Fruit fly (Drosophila melanogaster): ENCODE results near the gene Taf12.

The Taf12 gene

DNA sequence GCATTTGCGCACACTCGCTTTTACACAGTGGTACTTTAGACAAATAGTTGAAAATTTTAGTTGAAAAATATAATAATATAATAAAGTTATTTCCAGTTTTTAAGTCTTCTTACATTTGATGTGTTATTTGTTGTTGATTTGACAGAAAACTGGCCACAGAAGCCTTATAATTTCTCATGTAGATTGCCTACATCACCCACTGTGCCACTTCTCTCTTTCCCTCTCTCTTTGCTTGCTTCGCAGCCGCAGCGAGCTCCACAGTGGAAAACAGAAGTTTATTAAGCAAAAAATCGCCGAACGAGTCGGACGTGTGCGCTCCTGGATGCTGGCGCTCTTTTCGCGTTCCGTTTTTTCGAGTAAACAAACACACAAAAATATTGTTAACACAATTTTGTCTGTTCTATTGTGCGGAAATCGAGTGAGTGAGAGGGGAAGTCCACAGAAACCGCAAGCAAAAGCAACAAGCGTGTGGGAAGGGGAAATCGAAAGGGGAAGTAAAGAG, 23.6 kb downstream of the Taf12 start, which contains the start of gene CG42327 (continued):
- TF ChIP-seq CG12071 (GFP tag; optimal IDR thresholded peaks at IDR 0.05) (peak; percentile 79), CG31388 (GFP tag; optimal IDR thresholded peaks at IDR 0.05) (peak; percentile 76), CG18476 (GFP tag; optimal IDR thresholded peaks at IDR 0.05) (peak; percentile 86), CG7987 (GFP tag; optimal IDR thresholded peaks at IDR 0.05) (peak; percentile 76), CG8765 (GFP tag; IDR thresholded peaks at IDR 0.05) (peak; percentile 89), odd (GFP tag; optimal IDR thresholded peaks at IDR 0.05) (peak; percentile 90), gfzf (GFP tag; optimal IDR thresholded peaks at IDR 0.05) (no peak), pfk (GFP tag; optimal IDR thresholded peaks at IDR 0.05) (no peak), D19B (GFP tag; optimal IDR thresholded peaks at IDR 0.05) (peak; percentile 68), CG1832 (GFP tag; optimal IDR thresholded peaks at IDR 0.05) (no peak), Deaf1 (tag; optimal IDR thresholded peaks at IDR 0.05) (peak; percentile 72), Oaz (GFP tag; IDR thresholded peaks at IDR 0.05) (peak; percentile 86), cg (GFP tag; optimal IDR thresholded peaks at IDR 0.05) (peak; percentile 52), Camta (GFP tag; optimal IDR thresholded peaks at IDR 0.05) (peak; percentile 87), gcm (GFP tag; optimal IDR thresholded peaks at IDR 0.05) (peak; percentile 96), CG8478 (optimal IDR thresholded peaks at IDR 0.05) (no peak), bbx (GFP tag; IDR thresholded peaks at IDR 0.05; ENCODE audit: partially characterized antibody) (peak; percentile 45), toy (GFP tag; IDR thresholded peaks at IDR 0.05) (peak; percentile 80), Opbp (GFP tag; IDR thresholded peaks at IDR 0.05; ENCODE audit: partially characterized antibody) (0 out of 3 replicates have a peak, but pooled peaks have one; percentile 43), nerfin-2 (GFP tag; IDR thresholded peaks at IDR 0.05; ENCODE audit: partially characterized antibody) (peak; percentile 66), disco-r (GFP tag; optimal IDR thresholded peaks at IDR 0.05) (peak; percentile 65), TFAM (GFP tag; optimal IDR thresholded peaks at IDR 0.05) (peak; percentile 72), CG14014 (GFP tag; IDR thresholded peaks at IDR 0.05) (peak; percentile 90), Oli (tag; optimal IDR thresholded peaks at IDR 0.05) (peak; percentile 95), twi (tag; optimal IDR thresholded peaks at IDR 0.05) (peak; percentile 72), ac (GFP tag; optimal IDR thresholded peaks at IDR 0.05) (peak; percentile 90), tio (GFP tag; optimal IDR thresholded peaks at IDR 0.05) (peak; percentile 92), tll (GFP tag; optimal IDR thresholded peaks at IDR 0.05) (no peak), Lpt (GFP tag; optimal IDR thresholded peaks at IDR 0.05) (no peak), zfh2 (GFP tag; optimal IDR thresholded peaks at IDR 0.05) (peak; percentile 20), chif (GFP tag; optimal IDR thresholded peaks at IDR 0.05) (peak; percentile 73 to 89), CG11560 (tag; IDR thresholded peaks at IDR 0.05) (peak; percentile 68), CG4730 (GFP tag; IDR thresholded peaks at IDR 0.05) (peak; percentile 93), sisA (GFP tag; IDR thresholded peaks at IDR 0.05) (peak; percentile 94), CG15269 (tag; optimal IDR thresholded peaks at IDR 0.05) (peak; percentile 94), gem (tag; optimal IDR thresholded peaks at IDR 0.05) (peak; percentile 98), sug (tag; optimal IDR thresholded peaks at IDR 0.05) (peak; percentile 69), zen (tag; optimal IDR thresholded peaks at IDR 0.05) (peak; percentile 87), Chrac-16 (GFP tag; optimal IDR thresholded peaks at IDR 0.05) (peak; percentile 93), CG8359 (GFP tag; optimal IDR thresholded peaks at IDR 0.05; ENCODE audit: borderline replicate concordance) (peak; percentile 85), CG10274 (GFP tag; optimal IDR thresholded peaks at IDR 0.05) (peak; percentile 70), Awh (GFP tag; IDR thresholded peaks at IDR 0.05) (peak; percentile 97), Tbp (GFP tag; optimal IDR thresholded peaks at IDR 0.05) (no peak), row (GFP tag; IDR thresholded peaks at IDR 0.05) (peak; percentile 98), CG13894 (tag; optimal IDR thresholded peaks at IDR 0.05) (peak; percentile 65), CG7745 (tag; optimal IDR thresholded peaks at IDR 0.05) (peak; percentile 27), stwl (tag; optimal IDR thresholded peaks at IDR 0.05) (peak; percentile 38), CG31441 (GFP tag; IDR thresholded peaks at IDR 0.05) (peak; percentile 98), otp (GFP tag; IDR thresholded peaks at IDR 0.05) (peak; percentile 97), amos (GFP tag; IDR thresholded peaks at IDR 0.05; ENCODE audit: partially characterized antibody) (peak; percentile 32; the same call in 1 of the 2 replicates)

All from whole organism, embryonic.